Fruit fly (Drosophila melanogaster) whole organism, prepupa: Measurements from ENCODE around the gene Art3.

Experiments used
- Blimp-1 ChIP-seq: fragments of 200-800 bp; sonication (Bioruptor generic); optimal IDR thresholded peaks from 3 replicates; lab custom pipeline; 2017; ENCODE audit warnings: missing biosample characterization, missing genetic modification characterization, mild to moderate bottlenecking, moderate library complexity, missing genetic modification reagents
- CG10669 ChIP-seq: fragments of 200-800 bp; sonication (Bioruptor generic); optimal IDR thresholded peaks from 3 replicates; lab custom pipeline; 2018; ENCODE audit warnings: missing biosample characterization, mild to moderate bottlenecking, missing genetic modification characterization, moderate library complexity
- CG11294 ChIP-seq: fragments of 200-800 bp; sonication (Bioruptor generic); IDR thresholded peaks from 2 replicates; pipeline ENCODE4 v1.3.6; 2022; ENCODE audit warnings: missing biosample characterization, missing genetic modification characterization
- CG11762 ChIP-seq: fragments of 200-800 bp; sonication (Bioruptor generic); optimal IDR thresholded peaks from 3 replicates; lab custom pipeline; 2016; ENCODE audit warnings: missing biosample characterization, missing genetic modification characterization; ENCODE audit not compliant: insufficient read depth
- CG11902 ChIP-seq: fragments of 200-800 bp; sonication (Bioruptor generic); optimal IDR thresholded peaks from 3 replicates; lab custom pipeline; 2016; ENCODE audit warnings: missing biosample characterization, missing genetic modification characterization
- CG1621 ChIP-seq: fragments of 200-800 bp; sonication (Bioruptor generic); optimal IDR thresholded peaks from 3 replicates; lab custom pipeline; 2018; ENCODE audit warnings: missing biosample characterization, mild to moderate bottlenecking, missing genetic modification characterization
- CG16779 ChIP-seq: fragments of 200-800 bp; sonication (Bioruptor generic); optimal IDR thresholded peaks from 3 replicates; lab custom pipeline; 2017; ENCODE audit warnings: missing biosample characterization, mild to moderate bottlenecking, missing genetic modification characterization
- CG3032 ChIP-seq: fragments of 200-800 bp; optimal IDR thresholded peaks from 2 replicates; lab custom pipeline; 2019; ENCODE audit warnings: missing biosample characterization, mild to moderate bottlenecking, missing genetic modification characterization, moderate library complexity
- CG31627 ChIP-seq: fragments of 200-800 bp; sonication (Bioruptor generic); optimal IDR thresholded peaks from 3 replicates; lab custom pipeline; 2016; ENCODE audit warnings: missing biosample characterization, missing genetic modification characterization
- CG32006 ChIP-seq: fragments of 200-800 bp; sonication (Bioruptor generic); optimal IDR thresholded peaks from 3 replicates; lab custom pipeline; 2017; ENCODE audit warnings: missing biosample characterization, mild to moderate bottlenecking, missing genetic modification characterization
- CG34406 ChIP-seq: fragments of 200-800 bp; sonication (Bioruptor generic); optimal IDR thresholded peaks from 3 replicates; lab custom pipeline; 2016; ENCODE audit warnings: missing biosample characterization, missing genetic modification characterization
- CG3919 ChIP-seq: fragments of 200-800 bp; sonication (Bioruptor generic); optimal IDR thresholded peaks from 3 replicates; lab custom pipeline; 2016; ENCODE audit warnings: missing biosample characterization, missing genetic modification characterization
- CG4318 ChIP-seq: fragments of 200-800 bp; sonication (Bioruptor generic); optimal IDR thresholded peaks from 3 replicates; lab custom pipeline; 2017; ENCODE audit warnings: missing biosample characterization, mild to moderate bottlenecking, missing genetic modification characterization
- CG6163 ChIP-seq: fragments of 200-800 bp; sonication (Bioruptor generic); IDR thresholded peaks from 3 replicates; pipeline ENCODE4 v1.3.6; 2022; ENCODE audit warnings: missing biosample characterization, missing genetic modification characterization
- CG6808 ChIP-seq: fragments of 200-800 bp; sonication (Bioruptor generic); optimal IDR thresholded peaks from 3 replicates; lab custom pipeline; 2017; ENCODE audit warnings: missing biosample characterization, missing genetic modification characterization, mild to moderate bottlenecking, moderate library complexity, missing genetic modification reagents
- CG6854 ChIP-seq: fragments of 200-800 bp; sonication (Bioruptor generic); optimal IDR thresholded peaks from 2 replicates; lab custom pipeline; 2017; ENCODE audit warnings: missing biosample characterization, mild to moderate bottlenecking, missing genetic modification characterization
- CG7368 ChIP-seq: fragments of 200-800 bp; sonication (Bioruptor generic); optimal IDR thresholded peaks from 3 replicates; lab custom pipeline; 2016; ENCODE audit warnings: missing biosample characterization, missing genetic modification characterization
- CG8119 ChIP-seq: fragments of 200-800 bp; sonication (Bioruptor generic); IDR thresholded peaks from 3 replicates; pipeline ENCODE4 v1.3.6; 2022; ENCODE audit warnings: missing biosample characterization, missing genetic modification characterization
- CG8319 ChIP-seq: fragments of 200-800 bp; sonication (Bioruptor generic); optimal IDR thresholded peaks from 3 replicates; lab custom pipeline; 2016; ENCODE audit warnings: missing biosample characterization, missing genetic modification characterization
- CG8632 ChIP-seq: fragments of 200-800 bp; sonication (Bioruptor generic); optimal IDR thresholded peaks from 3 replicates; lab custom pipeline; 2016; ENCODE audit warnings: missing biosample characterization, missing genetic modification characterization
- CG9139 ChIP-seq: fragments of 200-800 bp; sonication (Bioruptor generic); optimal IDR thresholded peaks from 3 replicates; lab custom pipeline; 2017; ENCODE audit warnings: missing biosample characterization, mild to moderate bottlenecking, missing genetic modification characterization
- Eip75B ChIP-seq: fragments of 200-800 bp; sonication (Bioruptor generic); optimal IDR thresholded peaks from 3 replicates; lab custom pipeline; 2016; ENCODE audit warnings: missing biosample characterization, missing genetic modification characterization
- Eip78C ChIP-seq: fragments of 200-800 bp; sonication (Bioruptor generic); peaks from one replicate; lab custom pipeline; 2016; ENCODE audit warnings: missing biosample characterization, missing genetic modification characterization
- Eip93F ChIP-seq: fragments of 200-800 bp; sonication (Bioruptor generic); optimal IDR thresholded peaks from 2 replicates; lab custom pipeline; 2016; ENCODE audit warnings: missing biosample characterization, mild to moderate bottlenecking, missing genetic modification characterization
- Ets21C ChIP-seq: fragments of 200-800 bp; sonication (Bioruptor generic); optimal IDR thresholded peaks from 3 replicates; lab custom pipeline; 2016; ENCODE audit warnings: missing biosample characterization, missing genetic modification characterization
- Ets96B ChIP-seq: fragments of 200-800 bp; optimal IDR thresholded peaks from 2 replicates; lab custom pipeline; 2019; ENCODE audit warnings: missing biosample characterization, mild to moderate bottlenecking, missing genetic modification characterization, moderate library complexity
- Gug ChIP-seq: fragments of 200-800 bp; sonication (Bioruptor generic); IDR thresholded peaks from 2 replicates; pipeline ENCODE4 v1.3.6; 2022; ENCODE audit warnings: missing biosample characterization, missing genetic modification characterization
- Hr38 ChIP-seq: sonication (Bioruptor generic); optimal IDR thresholded peaks from 2 replicates; lab custom pipeline; 2016; ENCODE audit warnings: missing biosample characterization, missing genetic modification characterization
- Hr39 ChIP-seq: fragments of 200-800 bp; sonication (Bioruptor generic); optimal IDR thresholded peaks from 2 replicates; lab custom pipeline; 2016; ENCODE audit warnings: missing biosample characterization, missing genetic modification characterization
- Lpt ChIP-seq: fragments of 200-800 bp; sonication (Bioruptor generic); optimal IDR thresholded peaks from 3 replicates; lab custom pipeline; 2016; ENCODE audit warnings: missing biosample characterization, missing genetic modification characterization
- Met ChIP-seq: fragments of 200-800 bp; sonication (Bioruptor generic); optimal IDR thresholded peaks from 3 replicates; lab custom pipeline; 2016; ENCODE audit warnings: missing biosample characterization, missing genetic modification characterization
- Smox ChIP-seq: fragments of 200-800 bp; sonication (Bioruptor generic); optimal IDR thresholded peaks from 3 replicates; lab custom pipeline; 2016; ENCODE audit warnings: missing biosample characterization, missing genetic modification characterization
- Sox14 ChIP-seq: fragments of 200-800 bp; sonication (Bioruptor generic); optimal IDR thresholded peaks from 3 replicates; lab custom pipeline; 2016; ENCODE audit warnings: missing biosample characterization, missing genetic modification characterization
- Sox15 ChIP-seq: fragments of 200-800 bp; sonication (Bioruptor generic); optimal IDR thresholded peaks from 3 replicates; lab custom pipeline; 2016; ENCODE audit warnings: missing biosample characterization, missing genetic modification characterization
- acj6 ChIP-seq: fragments of 200-800 bp; sonication (Bioruptor generic); optimal IDR thresholded peaks from 3 replicates; lab custom pipeline; 2016; ENCODE audit warnings: missing biosample characterization, missing genetic modification characterization
- cyc ChIP-seq: fragments of 200-800 bp; sonication (Bioruptor generic); optimal IDR thresholded peaks from 3 replicates; lab custom pipeline; 2016; ENCODE audit warnings: missing biosample characterization, missing genetic modification characterization
- dac ChIP-seq: fragments of 200-800 bp; sonication (Bioruptor generic); optimal IDR thresholded peaks from 2 replicates; lab custom pipeline; 2017; ENCODE audit warnings: missing biosample characterization, mild to moderate bottlenecking, missing genetic modification characterization
- dsx ChIP-seq: fragments of 200-800 bp; optimal IDR thresholded peaks from 3 replicates; lab custom pipeline; 2019; ENCODE audit warnings: missing biosample characterization, mild to moderate bottlenecking, missing genetic modification characterization, moderate library complexity; ENCODE audit not compliant: poor library complexity, severe bottlenecking
- eg ChIP-seq: fragments of 200-800 bp; sonication (Bioruptor generic); IDR thresholded peaks from 3 replicates; pipeline ENCODE4 v1.3.6; 2022; ENCODE audit warnings: missing biosample characterization, missing genetic modification characterization
- esn ChIP-seq: fragments of 200-800 bp; sonication (Bioruptor generic); optimal IDR thresholded peaks from 2 replicates; lab custom pipeline; 2016; ENCODE audit warnings: missing biosample characterization, mild to moderate bottlenecking, missing genetic modification characterization, moderate library complexity
- fd59A ChIP-seq: fragments of 200-800 bp; sonication (Bioruptor generic); optimal IDR thresholded peaks from 2 replicates; lab custom pipeline; 2017; ENCODE audit warnings: missing biosample characterization, mild to moderate bottlenecking, missing genetic modification characterization, missing genetic modification reagents
- fd85E ChIP-seq: fragments of 200-800 bp; sonication (Bioruptor generic); optimal IDR thresholded peaks from 3 replicates; lab custom pipeline; 2016; ENCODE audit warnings: missing biosample characterization, missing genetic modification characterization
- fkh ChIP-seq: fragments of 200-800 bp; sonication (Bioruptor generic); optimal IDR thresholded peaks from 3 replicates; lab custom pipeline; 2017; ENCODE audit warnings: missing biosample characterization, mild to moderate bottlenecking, missing genetic modification characterization, moderate library complexity
- lz ChIP-seq: fragments of 200-800 bp; sonication (Bioruptor generic); optimal IDR thresholded peaks from 3 replicates; lab custom pipeline; 2016; ENCODE audit warnings: missing biosample characterization, missing genetic modification characterization
- net ChIP-seq: fragments of 200-800 bp; sonication (Bioruptor generic); optimal IDR thresholded peaks from 3 replicates; lab custom pipeline; 2016; ENCODE audit warnings: missing biosample characterization, missing genetic modification characterization
- pdm3 ChIP-seq: fragments of 200-800 bp; sonication (Bioruptor generic); optimal IDR thresholded peaks from 3 replicates; lab custom pipeline; 2016; ENCODE audit warnings: missing biosample characterization, missing genetic modification characterization
- salr ChIP-seq, 2 experiments: fragments of 200-800 bp; sonication (Bioruptor generic); optimal IDR thresholded peaks; 3 replicates each; lab custom pipeline; 2016 to 2018; ENCODE audit warnings: missing biosample characterization in 2 of 2, missing genetic modification characterization in 2 of 2, mild to moderate bottlenecking in 1 of 2
- ss ChIP-seq, 2 experiments: fragments of 200-800 bp; sonication (Bioruptor generic); optimal IDR thresholded peaks; 2 replicates in 1 of 2; 3 replicates in 1 of 2; lab custom pipeline; 2017 to 2018; ENCODE audit warnings: mild to moderate bottlenecking in 2 of 2, missing biosample characterization in 2 of 2, missing genetic modification characterization in 2 of 2, moderate library complexity in 1 of 2
- svp ChIP-seq: fragments of 200-800 bp; sonication (Bioruptor generic); peaks from one replicate; lab custom pipeline; 2016; ENCODE audit warnings: missing biosample characterization, missing genetic modification characterization
- topi ChIP-seq: fragments of 200-800 bp; sonication (Bioruptor generic); optimal IDR thresholded peaks from 3 replicates; lab custom pipeline; 2016; ENCODE audit warnings: missing biosample characterization, missing genetic modification characterization
- vri ChIP-seq: fragments of 200-800 bp; sonication (Bioruptor generic); optimal IDR thresholded peaks from 3 replicates; lab custom pipeline; 2016; ENCODE audit warnings: missing biosample characterization, mild to moderate bottlenecking, missing genetic modification characterization

Gene Art3

dm6 chr3R:15229329-15229876 lies at the start of gene Art3, which contains the start of gene mRpS10:
Gene Art3 (minus strand): TSS chr3R:15229408.
Gene mRpS10 (plus strand): TSS chr3R:15229665.
- TF ChIP-seq Sox15 (GFP tag; lab: Kevin White, UChicago) (peak; percentile 100), net (GFP tag; lab: Kevin White, UChicago) (peak; percentile 100), vri (GFP tag; lab: Kevin White, UChicago) (peak; percentile 99), CG6163 (GFP tag; lab: Robert Waterston, UW) (peak; percentile 100), CG6854 (GFP tag; lab: Kevin White, UChicago) (peak; percentile 99), dac (peak; percentile 98), Ets21C (peak; percentile 100), fkh (GFP tag; lab: Kevin White, UChicago) (peak; percentile 97), CG8319 (peak; percentile 100), pdm3 (GFP tag; lab: Kevin White, UChicago) (peak; percentile 100), Gug (GFP tag; lab: Robert Waterston, UW) (peak; percentile 100), lz (GFP tag; lab: Kevin White, UChicago) (peak; percentile 100), CG31627 (peak; percentile 100), Lpt (GFP tag; lab: Kevin White, UChicago) (peak; percentile 100), svp (GFP tag; lab: Kevin White, UChicago) (peak; percentile 100), fd85E (GFP tag; lab: Kevin White, UChicago) (peak; percentile 98), CG11902 (GFP tag; lab: Kevin White, UChicago) (peak; percentile 100), CG10669 (GFP tag; lab: Kevin White, UChicago) (peak; percentile 100), CG11762 (GFP tag; lab: Kevin White, UChicago) (peak; percentile 100), CG32006 (GFP tag; lab: Kevin White, UChicago) (peak; percentile 100), CG16779 (peak; percentile 99), CG3032 (peak; percentile 100), CG9139 (peak; percentile 99), CG6808 (GFP tag; lab: Kevin White, UChicago) (peak; percentile 99), Eip78C (GFP tag; lab: Kevin White, UChicago) (peak; percentile 100), CG1621 (tag; lab: Kevin White, UChicago) (peak; percentile 99), CG34406 (peak; percentile 100), Blimp-1 (GFP tag; lab: Kevin White, UChicago) (peak; percentile 98), CG7368 (GFP tag; lab: Kevin White, UChicago) (peak; percentile 100), Sox14 (GFP tag; lab: Kevin White, UChicago) (peak; percentile 100), CG4318 (GFP tag; lab: Kevin White, UChicago) (peak; percentile 100), eg (GFP tag; lab: Robert Waterston, UW) (peak; percentile 100), acj6 (GFP tag; lab: Kevin White, UChicago) (peak; percentile 100), CG8119 (GFP tag; lab: Robert Waterston, UW) (peak; percentile 100), ss (GFP tag; optimal IDR thresholded peaks at IDR 0.05; lab: Kevin White, UChicago) (peak; percentile 99 to 100), fd59A (peak; percentile 100), Ets96B (tag; lab: Kevin White, UChicago) (peak; percentile 100), Hr39 (GFP tag; lab: Kevin White, UChicago) (peak; percentile 100), Met (peak; percentile 100), CG3919 (GFP tag; lab: Kevin White, UChicago) (peak; percentile 100), dsx (peak; percentile 99), Eip93F (peak; percentile 98), Smox (peak; percentile 100), CG8632 (GFP tag; lab: Kevin White, UChicago) (peak; percentile 100), esn (GFP tag; lab: Kevin White, UChicago) (peak; percentile 100), Eip75B (GFP tag; lab: Kevin White, UChicago) (peak; percentile 100), cyc (GFP tag; lab: Kevin White, UChicago) (peak; percentile 100), CG11294 (GFP tag; lab: Robert Waterston, UW) (peak; percentile 100), topi (peak; percentile 100), Hr38 (peak; percentile 96), salr (GFP tag; optimal IDR thresholded peaks at IDR 0.05; lab: Kevin White, UChicago) (peak; percentile 100)
